Worm (Caenorhabditis elegans) whole organism, late embryonic: ENCODE results near the gene srw-68.

Experiments used
- C38D4.7 ChIP-seq: fragments of 200-800 bp; sonication (Bioruptor generic); optimal IDR thresholded peaks from 2 replicates; lab custom pipeline; 2018; ENCODE audit warnings: mild to moderate bottlenecking, missing genetic modification characterization, moderate library complexity, missing compliant biosample characterization
- ceh-34 ChIP-seq: sonication (generic microtip); optimal IDR thresholded peaks from 2 replicates; lab custom pipeline; 2016; ENCODE audit warnings: mild to moderate bottlenecking, missing genetic modification characterization, missing compliant biosample characterization
- ets-4 ChIP-seq: sonication (generic microtip); optimal IDR thresholded peaks from 2 replicates; lab custom pipeline; 2016; ENCODE audit warnings: missing genetic modification characterization, missing compliant biosample characterization

DNA sequence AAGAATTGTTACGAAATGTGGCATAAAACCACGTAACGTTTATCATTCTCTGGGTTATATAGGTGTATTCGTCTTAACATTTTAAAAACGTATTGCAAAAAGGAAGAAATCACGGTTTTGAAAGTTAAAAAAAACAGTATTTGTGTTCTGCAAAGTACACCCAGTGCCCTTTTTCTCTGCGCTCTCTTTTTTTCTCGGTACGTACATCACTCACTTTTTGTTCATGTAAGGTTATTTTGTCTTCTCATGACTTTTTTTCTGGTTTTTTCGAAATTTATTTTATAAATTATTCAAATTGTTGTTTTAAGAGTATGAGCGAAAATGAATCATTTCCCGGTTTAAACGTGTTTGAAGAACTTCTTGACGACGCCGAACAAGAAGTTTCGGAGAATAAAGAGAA is 20.5 kb upstream of the srw-68 start, which contains the start of gene F25E5.5:
- TF ChIP-seq ceh-34 (tag; lab: Kevin White, UChicago), result no peak
- TF ChIP-seq C38D4.7 (GFP tag; lab: Kevin White, UChicago), result no peak
- no peak for TF ChIP-seq ets-4 (tag; lab: Kevin White, UChicago)
